Fruit fly (Drosophila melanogaster) whole organism, adult: ENCODE data around the gene Dup99B.

Source experiments
- CG11617 ChIP-seq: fragments of 200-800 bp; sonication (Bioruptor generic); optimal IDR thresholded peaks from 2 replicates; lab custom pipeline; 2017; ENCODE audit warnings: mild to moderate bottlenecking, missing biosample characterization, missing genetic modification reagents, missing genetic modification characterization
- CG12768 ChIP-seq: fragments of 200-800 bp; sonication (Bioruptor generic); optimal IDR thresholded peaks from 2 replicates; lab custom pipeline; 2017; ENCODE audit warnings: missing biosample characterization, missing genetic modification characterization, mild to moderate bottlenecking, moderate library complexity, missing genetic modification reagents
- CG14711 ChIP-seq: fragments of 200-800 bp; sonication (Bioruptor generic); optimal IDR thresholded peaks from 2 replicates; lab custom pipeline; 2018; ENCODE audit warnings: missing biosample characterization, mild to moderate bottlenecking, missing genetic modification characterization, moderate library complexity
- CG1620 ChIP-seq: fragments of 200-800 bp; sonication (Bioruptor generic); optimal IDR thresholded peaks from 2 replicates; lab custom pipeline; 2016; ENCODE audit warnings: missing biosample characterization, missing genetic modification characterization
- CG33017 ChIP-seq: fragments of 200-800 bp; sonication (Bioruptor generic); optimal IDR thresholded peaks from 2 replicates; lab custom pipeline; 2018; ENCODE audit warnings: missing biosample characterization, mild to moderate bottlenecking, missing genetic modification characterization, moderate library complexity
- CG5204 ChIP-seq: fragments of 200-800 bp; sonication (Bioruptor generic); optimal IDR thresholded peaks from 2 replicates; lab custom pipeline; 2016; ENCODE audit warnings: missing biosample characterization, missing genetic modification characterization
- CG7045 ChIP-seq: fragments of 200-800 bp; sonication (Bioruptor generic); optimal IDR thresholded peaks from 2 replicates; lab custom pipeline; 2017; ENCODE audit warnings: missing biosample characterization, mild to moderate bottlenecking, missing genetic modification characterization
- CG7101 ChIP-seq: fragments of 200-800 bp; sonication (Bioruptor generic); optimal IDR thresholded peaks from 2 replicates; lab custom pipeline; 2018; ENCODE audit warnings: missing biosample characterization, mild to moderate bottlenecking, missing genetic modification characterization, moderate library complexity
- Clk ChIP-seq: fragments of 200-800 bp; sonication (Bioruptor generic); optimal IDR thresholded peaks from 2 replicates; lab custom pipeline; 2017; ENCODE audit warnings: missing biosample characterization, missing genetic modification characterization
- Crg-1 ChIP-seq: fragments of 200-800 bp; sonication (Bioruptor generic); optimal IDR thresholded peaks from 2 replicates; lab custom pipeline; 2016; ENCODE audit warnings: missing biosample characterization, missing genetic modification characterization
- Hr96 ChIP-seq: fragments of 200-800 bp; sonication (Bioruptor generic); optimal IDR thresholded peaks from 2 replicates; lab custom pipeline; 2016; ENCODE audit warnings: missing biosample characterization, missing genetic modification characterization
- Mnt ChIP-seq: fragments of 200-800 bp; sonication (Bioruptor generic); optimal IDR thresholded peaks from 2 replicates; lab custom pipeline; 2016; ENCODE audit warnings: missing biosample characterization, mild to moderate bottlenecking, missing genetic modification characterization
- bab1 ChIP-seq: fragments of 200-800 bp; sonication (Bioruptor generic); optimal IDR thresholded peaks from 3 replicates; lab custom pipeline; 2019; ENCODE audit warnings: missing biosample characterization, mild to moderate bottlenecking, missing genetic modification characterization, moderate library complexity
- cic ChIP-seq: fragments of 200-800 bp; sonication (Bioruptor generic); optimal IDR thresholded peaks from 2 replicates; lab custom pipeline; 2017; ENCODE audit warnings: missing biosample characterization, mild to moderate bottlenecking, missing genetic modification characterization, moderate library complexity
- cnc ChIP-seq, 2 experiments: fragments of >200 bp; optimal IDR thresholded peaks; 2 replicates each; lab custom pipeline; 2017
- kay ChIP-seq: fragments of 200-800 bp; sonication (Bioruptor generic); peaks from one replicate; lab custom pipeline; 2016; ENCODE audit warnings: missing biosample characterization, missing genetic modification characterization, borderline replicate concordance
- ovo ChIP-seq: fragments of 200-800 bp; sonication (Bioruptor generic); optimal IDR thresholded peaks from 2 replicates; lab custom pipeline; 2016; ENCODE audit warnings: missing biosample characterization, missing genetic modification characterization
- pad ChIP-seq: fragments of 200-800 bp; sonication (Bioruptor generic); optimal IDR thresholded peaks from 3 replicates; lab custom pipeline; 2017; ENCODE audit warnings: missing biosample characterization, missing genetic modification characterization, mild to moderate bottlenecking, moderate library complexity, missing genetic modification reagents
- tj ChIP-seq: fragments of 200-800 bp; sonication (Bioruptor generic); optimal IDR thresholded peaks from 3 replicates; lab custom pipeline; 2017; ENCODE audit warnings: missing biosample characterization, mild to moderate bottlenecking, missing genetic modification characterization, moderate library complexity
- toe ChIP-seq: fragments of 200-800 bp; sonication (Bioruptor generic); optimal IDR thresholded peaks from 2 replicates; lab custom pipeline; 2016; ENCODE audit warnings: missing biosample characterization, missing genetic modification characterization

Dup99B gene

DNA sequence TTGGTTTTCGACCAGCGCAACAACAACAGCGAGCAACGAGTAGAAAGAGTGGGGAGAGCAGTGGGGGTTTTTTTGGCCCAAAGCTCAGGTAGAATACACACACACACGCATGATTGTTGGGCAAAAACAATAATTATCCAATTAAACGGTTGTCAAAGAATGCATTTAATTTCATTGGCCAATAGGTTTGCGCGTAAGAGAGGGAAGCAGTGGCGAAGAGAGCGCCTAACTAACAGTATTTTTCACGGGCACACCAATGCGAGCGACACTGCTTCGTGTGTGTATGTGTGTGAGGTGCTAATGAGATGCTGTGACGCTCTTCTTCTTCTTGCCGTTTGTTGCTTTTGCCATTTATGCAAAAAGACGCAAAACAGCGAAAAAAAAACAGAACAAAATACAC is 11.1 kb upstream of the Dup99B start:
- TF ChIP-seq cnc (optimal IDR thresholded peaks at IDR 0.05; lab: Kevin White, UChicago) = no peak
- no peak for TF ChIP-seq Clk (GFP tag; lab: Kevin White, UChicago)
- no peak for TF ChIP-seq CG1620 (GFP tag; lab: Kevin White, UChicago)

DNA sequence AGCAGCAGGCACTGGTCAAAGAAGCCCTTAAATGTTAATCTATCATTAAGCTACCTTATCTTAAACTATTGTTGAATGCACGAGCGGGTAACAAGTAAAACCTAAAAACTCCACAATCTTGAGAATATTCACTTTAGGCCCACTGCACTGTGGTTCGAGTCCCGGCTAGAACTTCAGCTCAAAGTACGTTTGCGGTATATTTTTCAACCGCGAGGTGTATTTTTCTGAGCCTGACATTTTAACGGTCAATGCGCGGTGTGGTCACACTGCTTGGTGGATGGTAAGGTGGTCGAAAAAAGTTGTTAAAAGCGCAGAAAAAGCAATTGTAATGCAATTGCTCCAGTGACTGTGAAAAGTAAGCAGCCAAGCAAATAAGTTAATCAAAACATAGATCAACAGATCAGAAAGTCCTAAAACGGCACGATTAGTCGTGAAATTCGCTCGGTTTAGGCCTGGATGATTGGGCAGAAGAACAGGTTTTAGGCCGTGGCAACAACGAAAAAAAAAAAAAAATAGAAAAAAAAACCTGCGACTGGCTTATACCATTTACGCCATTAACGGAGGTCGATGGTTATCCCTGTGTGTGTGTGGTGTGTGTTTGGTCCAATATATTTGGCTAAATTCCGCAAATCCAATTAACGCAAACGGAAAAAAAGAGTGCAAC is 10.5 kb upstream of the Dup99B start, which contains the start of gene Kul:
Gene Kul (plus strand): TSS at position 254 of the 664 bp plus-strand sequence.
- TF ChIP-seq cnc (optimal IDR thresholded peaks at IDR 0.05; lab: Kevin White, UChicago) (no peak), cic (GFP tag; lab: Kevin White, UChicago) (no peak), CG12768 (GFP tag; lab: Kevin White, UChicago) (peak; percentile 77), CG11617 (GFP tag; lab: Kevin White, UChicago) (peak; percentile 38), ovo (GFP tag; lab: Kevin White, UChicago) (peak; percentile 37), tj (GFP tag; lab: Kevin White, UChicago) (peak; percentile 28), toe (GFP tag; lab: Kevin White, UChicago) (peak; percentile 66), bab1 (GFP tag; lab: Kevin White, UChicago) (peak; percentile 42), CG1620 (GFP tag; lab: Kevin White, UChicago) (peak; percentile 22), Hr96 (GFP tag; lab: Kevin White, UChicago) (peak; percentile 75), CG7101 (tag; lab: Kevin White, UChicago) (peak; percentile 18), kay (GFP tag; lab: Kevin White, UChicago) (no peak), Mnt (peak; percentile 22)

DNA sequence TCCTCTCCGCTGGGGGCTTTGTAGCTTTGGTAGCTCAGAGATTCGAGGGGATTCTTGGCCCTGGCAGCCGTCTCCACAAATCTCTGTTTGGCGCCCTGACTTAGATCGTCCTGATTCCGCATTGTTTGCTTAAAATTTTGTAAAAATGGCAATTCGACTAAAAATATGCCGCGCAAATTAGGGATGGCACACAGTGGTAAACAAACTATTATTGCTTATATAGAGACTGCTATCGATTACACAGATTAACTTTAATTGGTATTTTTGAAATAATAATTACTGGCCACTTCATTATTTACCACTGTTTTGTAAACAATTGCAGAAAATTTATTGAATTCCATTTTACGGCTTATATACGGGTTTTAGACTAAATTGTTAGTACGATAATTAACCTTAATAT is 9.6 kb upstream of the Dup99B start, which contains the start of the genes Naa40 and CG18731:
Gene Naa40 (minus strand): TSS at position 206 of the 400 bp plus-strand sequence.
Gene CG18731 (plus strand): TSS at position 283 of the 400 bp plus-strand sequence.
- TF ChIP-seq tj (GFP tag; lab: Kevin White, UChicago) (peak; percentile 65), CG12768 (GFP tag; lab: Kevin White, UChicago) (no peak)

DNA sequence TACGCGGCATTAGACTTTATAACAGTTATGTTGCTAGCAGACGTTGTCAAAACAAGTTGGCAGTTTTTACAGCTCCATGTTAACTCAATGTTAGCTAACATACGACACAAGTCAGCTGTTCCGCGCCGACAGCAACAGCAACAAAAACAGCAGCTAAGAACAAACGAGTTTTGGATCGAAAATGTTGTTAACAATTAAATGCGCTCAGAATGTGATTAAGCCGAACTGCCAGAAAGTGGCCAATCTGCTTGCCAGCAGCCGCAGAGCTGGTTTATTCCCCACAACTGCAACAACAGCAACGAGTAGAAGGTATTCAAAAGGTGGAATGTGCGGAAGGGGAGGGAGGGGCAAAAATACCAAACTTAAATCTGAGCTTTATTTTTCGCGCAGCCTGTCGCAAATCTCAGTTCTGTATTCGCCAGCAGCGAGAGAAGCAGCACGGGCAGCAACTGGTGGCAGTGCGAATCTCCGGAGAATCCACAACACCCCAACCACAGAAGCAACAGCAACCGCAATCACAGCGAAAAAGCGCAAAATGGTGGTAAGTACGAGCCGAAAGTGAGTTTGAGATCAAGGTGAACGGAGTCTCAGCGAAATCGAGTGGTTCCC is 8.0 kb upstream of the Dup99B start, which contains the start of gene Pcd:
Gene Pcd (plus strand): TSS at position 116 of the 609 bp plus-strand sequence.
- TF ChIP-seq pad (GFP tag; lab: Kevin White, UChicago) (peak; percentile 38), CG11617 (GFP tag; lab: Kevin White, UChicago) (no peak), kay (GFP tag; lab: Kevin White, UChicago) (no peak), CG7045 (GFP tag; lab: Kevin White, UChicago) (no peak), Crg-1 (no peak), CG7101 (tag; lab: Kevin White, UChicago) (no peak), CG1620 (GFP tag; lab: Kevin White, UChicago) (no peak), Mnt (peak; percentile 27), cic (GFP tag; lab: Kevin White, UChicago) (peak; percentile 50), tj (GFP tag; lab: Kevin White, UChicago) (peak; percentile 55), bab1 (GFP tag; lab: Kevin White, UChicago) (peak; percentile 27), CG12768 (GFP tag; lab: Kevin White, UChicago) (peak; percentile 11), Hr96 (GFP tag; lab: Kevin White, UChicago) (no peak), toe (GFP tag; lab: Kevin White, UChicago) (no peak), CG14711 (tag; lab: Kevin White, UChicago) (no peak), ovo (GFP tag; lab: Kevin White, UChicago) (no peak), cnc (optimal IDR thresholded peaks at IDR 0.05; lab: Kevin White, UChicago) (no peak)

DNA sequence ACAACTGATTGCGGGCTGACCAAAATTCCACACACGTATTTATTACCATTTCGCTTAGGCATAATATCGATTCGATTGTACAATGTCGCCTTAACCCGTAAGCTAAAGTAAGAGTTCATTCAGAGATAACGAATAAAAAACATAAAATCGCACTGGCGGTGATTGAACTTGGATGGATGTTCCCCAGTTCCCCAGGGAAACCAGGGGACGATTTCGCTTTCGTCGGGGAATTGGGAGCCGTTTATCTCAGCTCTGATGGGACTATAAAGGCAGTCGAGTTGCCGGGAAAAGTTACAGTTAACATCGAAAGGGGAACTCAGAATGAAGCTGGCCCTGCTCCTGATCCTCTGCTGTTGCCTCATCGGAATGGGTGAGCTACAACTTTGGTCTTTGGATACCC is 7.1 kb upstream of the Dup99B start, which contains the start of gene CG34296:
Gene CG34296 (plus strand): TSS at position 301 of the 400 bp plus-strand sequence.
- TF ChIP-seq CG1620 (GFP tag; lab: Kevin White, UChicago) = no peak
- no peak for TF ChIP-seq CG11617 (GFP tag; lab: Kevin White, UChicago)
- TF ChIP-seq tj (GFP tag; lab: Kevin White, UChicago) = no peak
- no peak for TF ChIP-seq toe (GFP tag; lab: Kevin White, UChicago)
- no peak for TF ChIP-seq Mnt
- no peak for TF ChIP-seq pad (GFP tag; lab: Kevin White, UChicago)
- TF ChIP-seq ovo (GFP tag; lab: Kevin White, UChicago) = no peak
- TF ChIP-seq bab1 (GFP tag; lab: Kevin White, UChicago) = no peak
- no peak for TF ChIP-seq Hr96 (GFP tag; lab: Kevin White, UChicago)
- no peak for TF ChIP-seq CG7101 (tag; lab: Kevin White, UChicago)
- no peak for TF ChIP-seq cic (GFP tag; lab: Kevin White, UChicago)
- no peak for TF ChIP-seq CG14711 (tag; lab: Kevin White, UChicago)
- no peak for TF ChIP-seq CG33017 (tag; lab: Kevin White, UChicago)
- TF ChIP-seq cnc (optimal IDR thresholded peaks at IDR 0.05; lab: Kevin White, UChicago) = no peak
- no peak for TF ChIP-seq CG12768 (GFP tag; lab: Kevin White, UChicago)
- TF ChIP-seq CG5204 = no peak
- TF ChIP-seq CG7045 (GFP tag; lab: Kevin White, UChicago) = no peak
- no peak for TF ChIP-seq Crg-1
- no peak for TF ChIP-seq Clk (GFP tag; lab: Kevin White, UChicago)
- no peak for TF ChIP-seq kay (GFP tag; lab: Kevin White, UChicago)
